Worm (Caenorhabditis elegans): Measurements from ENCODE around the gene W02B3.7.
"Not testable (repeated sequence)": the region's sequence is repeated elsewhere in the genome, so short reads cannot be mapped to it uniquely, and the experiment has no call there.

Gene W02B3.7

DNA sequence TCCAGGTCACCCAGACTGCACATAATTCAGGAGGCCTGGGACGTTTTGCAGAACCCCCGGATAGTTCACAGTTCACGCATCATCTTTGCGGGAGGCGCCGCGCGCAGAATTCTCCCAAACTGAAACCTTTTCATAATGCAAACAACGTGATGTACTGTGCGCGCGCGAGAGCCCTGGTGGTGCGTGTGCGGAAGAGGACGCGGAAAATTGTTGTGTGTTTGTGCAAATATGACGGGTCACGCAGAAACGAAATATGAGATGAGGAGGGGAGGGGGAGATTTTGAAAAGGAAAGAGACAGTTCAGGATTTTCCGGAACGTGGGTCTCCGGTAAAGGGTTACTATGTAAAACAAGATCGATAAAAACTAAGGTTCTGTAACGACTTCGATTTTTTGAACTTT lies 18.2 kb upstream of the W02B3.7 start:
- no peak for TF ChIP-seq nhr-43 (tag; optimal IDR thresholded peaks at IDR 0.05; ENCODE audit: poor library complexity, severe bottlenecking)
- TF ChIP-seq ceh-82 (tag; optimal IDR thresholded peaks at IDR 0.05): no peak
- no peak for TF ChIP-seq nhr-76 (tag; optimal IDR thresholded peaks at IDR 0.05)
- TF ChIP-seq elt-2 (tag; optimal IDR thresholded peaks at IDR 0.05): no peak
- no peak for TF ChIP-seq nhr-28 (tag; optimal IDR thresholded peaks at IDR 0.05)
- no peak for TF ChIP-seq ztf-4 (tag; optimal IDR thresholded peaks at IDR 0.05)
- no peak for TF ChIP-seq nhr-23 (tag; optimal IDR thresholded peaks at IDR 0.05)
- no peak for TF ChIP-seq nhr-67 (tag; optimal IDR thresholded peaks at IDR 0.05)
- no peak for TF ChIP-seq lin-39 (tag; optimal IDR thresholded peaks at IDR 0.05)
- TF ChIP-seq snpc-4 (tag; optimal IDR thresholded peaks at IDR 0.05): no peak
- TF ChIP-seq ZK546.5 (tag; optimal IDR thresholded peaks at IDR 0.05): no peak
- no peak for TF ChIP-seq ceh-9 (tag; optimal IDR thresholded peaks at IDR 0.05)
- no peak for TF ChIP-seq elt-1 (tag; optimal IDR thresholded peaks at IDR 0.05)
- TF ChIP-seq pqm-1 (tag; optimal IDR thresholded peaks at IDR 0.05): no peak
- TF ChIP-seq ama-1 (optimal IDR thresholded peaks at IDR 0.05): no peak
- TF ChIP-seq tbx-2 (tag; optimal IDR thresholded peaks at IDR 0.05): no peak
- no peak for TF ChIP-seq eor-1 (tag; optimal IDR thresholded peaks at IDR 0.05)

DNA sequence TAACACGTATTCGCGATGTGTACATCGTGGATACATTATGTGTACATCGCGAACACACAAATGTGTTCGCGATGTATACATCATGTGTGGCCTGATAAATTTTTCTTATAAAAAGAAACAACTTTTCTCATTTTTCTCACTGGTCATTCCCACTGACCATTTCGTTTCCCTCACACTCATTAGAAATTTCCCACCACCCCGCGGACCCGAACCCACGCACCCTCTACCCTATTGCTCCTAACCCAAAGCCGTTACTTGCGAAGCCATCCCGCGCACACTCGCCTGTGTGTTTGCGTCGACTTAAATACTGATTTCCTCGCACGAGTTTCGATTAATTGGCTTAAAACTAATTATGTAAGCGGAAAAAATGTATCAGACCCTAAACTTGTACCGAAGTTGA lies 7.0 kb upstream of the W02B3.7 start:
- TF ChIP-seq eor-1 (tag; optimal IDR thresholded peaks at IDR 0.05) (no peak), elt-3 (tag; optimal IDR thresholded peaks at IDR 0.05) (no peak), ztf-4 (tag; optimal IDR thresholded peaks at IDR 0.05) (no peak), lsy-12 (tag; optimal IDR thresholded peaks at IDR 0.05) (no peak), unc-62 (GFP tag; optimal IDR thresholded peaks at IDR 0.05) (no peak), ceh-28 (tag; optimal IDR thresholded peaks at IDR 0.05) (no peak), mml-1 (tag; optimal IDR thresholded peaks at IDR 0.05) (no peak), nhr-237 (tag; optimal IDR thresholded peaks at IDR 0.05) (no peak), nhr-43 (tag; optimal IDR thresholded peaks at IDR 0.05; ENCODE audit: poor library complexity, severe bottlenecking) (no peak), ZK546.5 (tag; optimal IDR thresholded peaks at IDR 0.05) (no peak), egl-27 (tag; optimal IDR thresholded peaks at IDR 0.05) (no peak), nhr-25 (tag; optimal IDR thresholded peaks at IDR 0.05) (no peak), elt-2 (tag; optimal IDR thresholded peaks at IDR 0.05) (no peak), ceh-9 (tag; optimal IDR thresholded peaks at IDR 0.05) (no peak), nhr-77 (tag; optimal IDR thresholded peaks at IDR 0.05) (no peak), tbx-2 (tag; optimal IDR thresholded peaks at IDR 0.05) (no peak), lin-39 (tag; optimal IDR thresholded peaks at IDR 0.05) (no peak)

DNA sequence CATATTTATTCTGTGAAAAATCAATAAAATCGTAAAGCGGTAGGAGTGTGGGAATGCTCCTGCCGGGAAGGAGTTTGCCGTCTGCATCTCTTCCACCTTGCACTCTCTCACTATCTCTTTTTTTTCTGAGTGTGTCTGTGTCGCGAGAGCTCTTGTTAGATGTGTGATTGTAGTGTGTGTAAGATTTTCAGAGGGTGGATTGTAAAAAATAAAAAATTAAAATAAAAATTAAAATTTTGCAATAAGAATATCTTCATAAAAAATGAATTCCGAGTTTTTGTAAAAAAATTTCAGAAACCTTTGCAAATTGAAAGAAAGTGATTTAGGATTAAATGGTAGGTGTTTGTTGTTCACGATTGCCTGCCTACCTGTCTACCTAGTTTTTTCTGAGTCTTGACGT lies 4.5 kb upstream of the W02B3.7 start, which contains the start of gene sel-15:
TSS of gene sel-15 (minus strand) at position 101 of the 400 bp plus-strand sequence.
- TF ChIP-seq nfya-1 (tag; optimal IDR thresholded peaks at IDR 0.05; ENCODE audit: insufficient read depth) (no peak), R02D3.7 (tag; optimal IDR thresholded peaks at IDR 0.05) (no peak), skn-1 (tag; optimal IDR thresholded peaks at IDR 0.05) (no peak), fkh-10 (GFP tag; optimal IDR thresholded peaks at IDR 0.05) (no peak), nhr-77 (tag; optimal IDR thresholded peaks at IDR 0.05) (no peak), nhr-237 (tag; optimal IDR thresholded peaks at IDR 0.05) (no peak), tbx-2 (tag; optimal IDR thresholded peaks at IDR 0.05) (no peak), ZK546.5 (tag; optimal IDR thresholded peaks at IDR 0.05) (no peak), nhr-28 (tag; optimal IDR thresholded peaks at IDR 0.05) (no peak), egl-27 (tag; optimal IDR thresholded peaks at IDR 0.05) (no peak), pha-4 (tag; optimal IDR thresholded peaks at IDR 0.05) (no peak), nhr-25 (tag; optimal IDR thresholded peaks at IDR 0.05) (no peak), lsy-12 (tag; optimal IDR thresholded peaks at IDR 0.05) (no peak), unc-39 (tag; optimal IDR thresholded peaks at IDR 0.05) (no peak), ama-1 (optimal IDR thresholded peaks at IDR 0.05) (no peak), lin-15B (tag; optimal IDR thresholded peaks at IDR 0.05) (no peak), snpc-4 (tag; optimal IDR thresholded peaks at IDR 0.05) (no peak), ceh-16 (tag; optimal IDR thresholded peaks at IDR 0.05) (no peak)

DNA sequence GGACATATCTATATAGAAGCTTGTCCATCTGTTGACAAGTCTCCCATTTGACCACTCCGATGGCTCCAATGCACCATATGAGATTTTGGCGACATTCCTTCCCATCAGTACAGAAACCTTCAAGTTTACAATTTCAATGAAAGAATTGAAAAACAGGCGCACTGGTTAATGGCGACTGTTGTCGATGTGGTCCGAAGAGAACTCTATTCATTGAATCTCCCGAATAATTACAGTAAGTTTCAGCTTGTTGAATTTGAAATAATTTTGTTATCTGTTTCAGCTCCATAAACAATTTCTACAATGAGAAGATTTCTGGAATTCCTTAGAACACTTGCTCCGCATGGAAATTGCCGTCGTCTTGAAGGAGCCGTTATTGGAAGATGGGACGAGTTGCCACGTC lies 3.0 kb downstream of the W02B3.7 start, which contains the start of gene elf-1:
TSS of gene elf-1 (plus strand) at position 301 of the 400 bp plus-strand sequence.
- not testable (repeated sequence) for TF ChIP-seq nhr-77, egl-27, eor-1 (tag; optimal IDR thresholded peaks at IDR 0.05)

DNA sequence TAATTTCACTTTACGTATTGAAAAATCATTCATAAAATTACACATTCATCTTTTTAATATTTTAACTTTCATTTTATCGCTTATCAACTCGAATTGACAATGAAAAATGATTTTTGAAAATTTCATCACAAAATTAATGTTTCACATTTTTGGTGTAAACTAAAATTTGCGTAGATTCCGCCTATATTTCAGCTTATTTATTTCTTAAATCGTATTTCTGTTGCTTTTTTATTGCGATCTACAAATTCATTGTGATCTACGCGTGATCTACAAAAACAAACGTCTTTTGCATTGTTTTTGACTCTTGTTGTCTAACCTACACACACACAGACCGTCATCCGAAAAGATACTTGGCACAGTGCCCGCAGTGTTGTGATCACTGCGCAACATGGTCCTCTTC lies 3.8 kb downstream of the W02B3.7 start:
- TF ChIP-seq elt-1 (tag; optimal IDR thresholded peaks at IDR 0.05) (no peak), lin-39 (tag; optimal IDR thresholded peaks at IDR 0.05) (no peak), ceh-82 (tag; optimal IDR thresholded peaks at IDR 0.05) (no peak), lsy-12 (tag; optimal IDR thresholded peaks at IDR 0.05) (no peak), elt-3 (tag; optimal IDR thresholded peaks at IDR 0.05) (no peak), nhr-237 (tag; optimal IDR thresholded peaks at IDR 0.05) (no peak), pha-4 (tag; optimal IDR thresholded peaks at IDR 0.05) (no peak), fos-1 (tag; optimal IDR thresholded peaks at IDR 0.05) (no peak), snpc-4 (tag; optimal IDR thresholded peaks at IDR 0.05) (no peak), ama-1 (optimal IDR thresholded peaks at IDR 0.05) (no peak), egl-5 (tag; optimal IDR thresholded peaks at IDR 0.05) (no peak), fkh-10 (GFP tag; optimal IDR thresholded peaks at IDR 0.05) (no peak), fkh-2 (tag; optimal IDR thresholded peaks at IDR 0.05) (no peak), unc-39 (tag; optimal IDR thresholded peaks at IDR 0.05) (no peak), nhr-77 (tag; optimal IDR thresholded peaks at IDR 0.05) (no peak), nhr-67 (tag; optimal IDR thresholded peaks at IDR 0.05) (no peak), zag-1 (tag; optimal IDR thresholded peaks at IDR 0.05) (no peak), eor-1 (tag; optimal IDR thresholded peaks at IDR 0.05) (no peak), nfya-1 (tag; optimal IDR thresholded peaks at IDR 0.05; ENCODE audit: insufficient read depth) (no peak)

Data from whole organism, L3 larva.